Fruit fly (Drosophila melanogaster): ENCODE measurements around the gene mRpL9.

mRpL9 gene

DNA sequence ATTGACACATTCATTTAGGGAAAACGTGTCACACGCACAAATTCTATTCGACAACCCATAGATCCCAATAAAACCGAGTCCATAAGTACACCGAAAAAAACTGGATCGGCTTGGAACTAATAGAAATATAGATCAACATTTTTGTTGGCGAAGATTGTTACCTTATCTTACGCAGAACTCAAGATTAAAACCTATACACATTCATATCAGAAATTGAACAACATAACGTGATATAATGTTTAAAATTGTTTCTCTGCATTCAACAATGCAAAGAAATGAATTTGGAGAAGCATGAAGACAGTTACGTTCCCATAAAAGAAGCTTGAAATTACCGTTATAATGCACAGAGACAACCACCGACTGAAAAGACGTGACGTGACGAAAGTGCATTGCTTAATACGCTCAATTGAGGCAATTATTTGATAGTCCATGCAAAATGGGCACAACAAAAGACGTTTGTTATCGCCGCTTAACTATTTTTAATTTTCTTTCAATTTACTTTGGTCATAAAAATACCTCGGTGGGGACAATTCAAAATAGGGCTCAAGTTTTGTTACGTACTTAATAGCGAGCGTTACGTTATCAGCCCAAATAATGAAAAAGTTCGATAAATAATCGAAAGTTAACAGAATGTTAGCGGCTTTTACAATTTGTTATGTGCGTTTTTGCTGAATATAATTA, 9.7 kb downstream of the mRpL9 start, which contains the start of gene SerRS-m (continued):
- TF ChIP-seq sna (GFP tag; IDR thresholded peaks at IDR 0.05; ENCODE audit: partially characterized antibody) (0 out of 2 replicates have a peak, but pooled peaks have one; percentile 25), CG30020 (tag; optimal IDR thresholded peaks at IDR 0.05) (no peak), B-H1 (GFP tag; IDR thresholded peaks at IDR 0.05) (no peak), CG1024 (GFP tag; IDR thresholded peaks at IDR 0.05) (no peak), Bdp1 (GFP tag; optimal IDR thresholded peaks at IDR 0.05) (no peak), knrl (GFP tag; IDR thresholded peaks at IDR 0.05; ENCODE audit: partially characterized antibody) (no peak), Dp (GFP tag; optimal IDR thresholded peaks at IDR 0.05) (peak; percentile 25), pzg (GFP tag; optimal IDR thresholded peaks at IDR 0.05) (peak; percentile 3), CG1603 (tag; optimal IDR thresholded peaks at IDR 0.05) (peak; percentile 19), CG18262 (tag; optimal IDR thresholded peaks at IDR 0.05) (peak; percentile 14), Oli (tag; optimal IDR thresholded peaks at IDR 0.05) (peak; percentile 13), CG13287 (GFP tag; IDR thresholded peaks at IDR 0.05; ENCODE audit: partially characterized antibody) (peak; percentile 33), CG2712 (tag; optimal IDR thresholded peaks at IDR 0.05) (peak; percentile 39), sens (GFP tag) (peak; percentile 83), Dip3 (GFP tag; optimal IDR thresholded peaks at IDR 0.05) (no peak), gce (GFP tag; IDR thresholded peaks at IDR 0.05) (no peak), unpg (GFP tag; optimal IDR thresholded peaks at IDR 0.05) (peak; percentile 34), Dbx (GFP tag; IDR thresholded peaks at IDR 0.05) (no peak), CG13624 (GFP tag; optimal IDR thresholded peaks at IDR 0.05) (no peak), NFAT (GFP tag; IDR thresholded peaks at IDR 0.05) (no peak), HLH3B (GFP tag; IDR thresholded peaks at IDR 0.05) (0 out of 2 replicates have a peak, but pooled peaks have one; percentile 18), pros (GFP tag; optimal IDR thresholded peaks at IDR 0.05) (no peak), pho (GFP tag; optimal IDR thresholded peaks at IDR 0.05) (peak; percentile 1), CG2199 (GFP tag; IDR thresholded peaks at IDR 0.05) (no peak), Chrac-16 (GFP tag; optimal IDR thresholded peaks at IDR 0.05) (no peak), CG9437 (GFP tag; optimal IDR thresholded peaks at IDR 0.05) (peak; percentile 99), ind (GFP tag; optimal IDR thresholded peaks at IDR 0.05) (no peak), zf30C (GFP tag; optimal IDR thresholded peaks at IDR 0.05) (peak; percentile 11), Hr78 (GFP tag; optimal IDR thresholded peaks at IDR 0.05) (no peak), Ets65A (GFP tag) (peak; percentile 34), CoRest (tag; optimal IDR thresholded peaks at IDR 0.05) (peak; percentile 18), CG32772 (GFP tag; IDR thresholded peaks at IDR 0.05) (no peak), Pdp1 (GFP tag; optimal IDR thresholded peaks at IDR 0.05) (peak in 1 of 2 experiments; percentile 13), ato (GFP tag; IDR thresholded peaks at IDR 0.05; ENCODE audit: partially characterized antibody) (no peak), dmrt11E (tag; optimal IDR thresholded peaks at IDR 0.05) (peak; percentile 3), CG12659 (GFP tag; optimal IDR thresholded peaks at IDR 0.05) (peak; percentile 3), cg (GFP tag; optimal IDR thresholded peaks at IDR 0.05) (no peak), Dref (GFP tag; IDR thresholded peaks at IDR 0.05) (peak; percentile 45), sima (GFP tag; optimal IDR thresholded peaks at IDR 0.05) (no peak), CG14860 (GFP tag; IDR thresholded peaks at IDR 0.05; ENCODE audit: partially characterized antibody) (no peak), gem (tag; optimal IDR thresholded peaks at IDR 0.05) (no peak), Six4 (GFP tag; optimal IDR thresholded peaks at IDR 0.05) (peak; percentile 17), pb (GFP tag; optimal IDR thresholded peaks at IDR 0.05) (no peak), gsb-n (tag; optimal IDR thresholded peaks at IDR 0.05) (peak; percentile 28), Mad (GFP tag; optimal IDR thresholded peaks at IDR 0.05) (no peak), CG10267 (tag; optimal IDR thresholded peaks at IDR 0.05) (peak; percentile 17), bsh (GFP tag; optimal IDR thresholded peaks at IDR 0.05) (peak in 1 of 2 experiments; percentile 62), Bgb (GFP tag; IDR thresholded peaks at IDR 0.05; ENCODE audit: partially characterized antibody) (0 out of 2 replicates have a peak, but pooled peaks have one; percentile 6), CG10979 (tag; optimal IDR thresholded peaks at IDR 0.05) (peak; percentile 31)
